Worm (Caenorhabditis elegans) whole organism, young adult: ENCODE measurements around the gene ZK1251.3.

Experiments used
- die-1 ChIP-seq: sonication (generic microtip); optimal IDR thresholded peaks from 2 replicates; lab custom pipeline; 2016; ENCODE audit warnings: missing genotype, mild to moderate bottlenecking, missing genetic modification characterization, missing compliant biosample characterization
- nhr-90 ChIP-seq: sonication (generic microtip); optimal IDR thresholded peaks from 2 replicates; lab custom pipeline; 2016; ENCODE audit warnings: missing genotype, mild to moderate bottlenecking, missing genetic modification characterization, missing compliant biosample characterization
- somi-1 ChIP-seq: fragments of 200-800 bp; sonication (Bioruptor generic); optimal IDR thresholded peaks from 2 replicates; lab custom pipeline; 2018; ENCODE audit warnings: mild to moderate bottlenecking, missing genetic modification characterization, missing compliant biosample characterization
- unc-62 ChIP-seq: fragments of 150-350 bp; optimal IDR thresholded peaks from 2 replicates; lab custom pipeline; 2014; ENCODE audit warnings: missing biosample characterization, missing genetic modification reagents, missing genetic modification characterization
- ztf-3 ChIP-seq: fragments of 200-800 bp; sonication (Bioruptor generic); optimal IDR thresholded peaks from 2 replicates; lab custom pipeline; 2018; ENCODE audit warnings: mild to moderate bottlenecking, missing genetic modification characterization, missing compliant biosample characterization

DNA sequence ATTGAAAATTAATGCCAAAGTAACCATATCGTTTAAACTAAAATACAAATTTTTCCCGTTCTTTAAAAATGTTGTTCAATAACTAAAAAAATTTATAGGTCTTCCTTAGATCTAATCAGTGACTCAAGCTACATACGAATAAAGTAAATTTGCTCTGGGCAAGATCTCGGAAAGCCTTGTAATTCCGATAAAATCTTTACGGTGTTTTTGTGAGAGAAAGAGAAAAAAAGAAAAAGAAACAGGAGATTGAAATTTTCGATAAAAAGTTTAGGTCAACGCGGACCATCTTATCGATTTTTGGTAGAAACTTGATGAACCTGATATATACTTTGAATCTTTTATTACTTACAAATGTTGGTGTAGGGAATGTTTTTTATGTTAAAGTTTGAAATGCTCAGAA is 39.7 kb downstream of the ZK1251.3 start:
- TF ChIP-seq die-1 (tag; lab: Kevin White, UChicago) (no peak), somi-1 (no peak), nhr-90 (tag; lab: Kevin White, UChicago) (no peak), ztf-3 (no peak), unc-62 (GFP tag; lab: Kevin White, UChicago) (no peak)
